Fruit fly (Drosophila melanogaster) whole organism, embryonic: ENCODE results near the gene nwk.

Experiments
- CG17361 ChIP-seq: fragments of 200-800 bp; sonication (Bioruptor generic); IDR thresholded peaks from 3 replicates; pipeline ENCODE4 v1.3.6; 2022; ENCODE audit warnings: missing biosample characterization, missing genetic modification characterization
- Gsc ChIP-seq: fragments of 200-800 bp; sonication (Bioruptor generic); IDR thresholded peaks from 2 replicates; pipeline ENCODE4 v1.3.6; 2022; ENCODE audit warnings: missing biosample characterization, missing genetic modification characterization
- Nf-YB ChIP-seq: fragments of 200-800 bp; sonication (Bioruptor generic); optimal IDR thresholded peaks from 3 replicates; lab custom pipeline; 2019; ENCODE audit warnings: missing biosample characterization, mild to moderate bottlenecking, missing genetic modification characterization, moderate library complexity
- Oaz ChIP-seq: fragments of 200-800 bp; sonication (Bioruptor generic); IDR thresholded peaks from 2 replicates; pipeline ENCODE4 v1.3.6; 2022; ENCODE audit warnings: missing biosample characterization, missing genetic modification characterization

- TF ChIP-seq Gsc (GFP tag; lab: Robert Waterston, UW) (no peak), Nf-YB (GFP tag; lab: Kevin White, UChicago) (no peak), CG17361 (GFP tag; lab: Robert Waterston, UW) (no peak), Oaz (GFP tag; lab: Robert Waterston, UW) (no peak)
Measured at dm6 chr3L:9129583-9130146, 8.0 kb upstream of the nwk start.
